Fruit fly (Drosophila melanogaster) whole organism, adult: ENCODE measurements around the gene pes.

Experiments
- CG11617 ChIP-seq: fragments of 200-800 bp; sonication (Bioruptor generic); optimal IDR thresholded peaks from 2 replicates; lab custom pipeline; 2017; ENCODE audit warnings: mild to moderate bottlenecking, missing biosample characterization, missing genetic modification reagents, missing genetic modification characterization
- CG1620 ChIP-seq: fragments of 200-800 bp; sonication (Bioruptor generic); optimal IDR thresholded peaks from 2 replicates; lab custom pipeline; 2016; ENCODE audit warnings: missing biosample characterization, missing genetic modification characterization
- CG33017 ChIP-seq: fragments of 200-800 bp; sonication (Bioruptor generic); optimal IDR thresholded peaks from 2 replicates; lab custom pipeline; 2018; ENCODE audit warnings: missing biosample characterization, mild to moderate bottlenecking, missing genetic modification characterization, moderate library complexity
- CG5204 ChIP-seq: fragments of 200-800 bp; sonication (Bioruptor generic); optimal IDR thresholded peaks from 2 replicates; lab custom pipeline; 2016; ENCODE audit warnings: missing biosample characterization, missing genetic modification characterization
- CG7045 ChIP-seq: fragments of 200-800 bp; sonication (Bioruptor generic); optimal IDR thresholded peaks from 2 replicates; lab custom pipeline; 2017; ENCODE audit warnings: missing biosample characterization, mild to moderate bottlenecking, missing genetic modification characterization
- Clk ChIP-seq: fragments of 200-800 bp; sonication (Bioruptor generic); optimal IDR thresholded peaks from 2 replicates; lab custom pipeline; 2017; ENCODE audit warnings: missing biosample characterization, missing genetic modification characterization
- Crg-1 ChIP-seq: fragments of 200-800 bp; sonication (Bioruptor generic); optimal IDR thresholded peaks from 2 replicates; lab custom pipeline; 2016; ENCODE audit warnings: missing biosample characterization, missing genetic modification characterization
- Hr96 ChIP-seq: fragments of 200-800 bp; sonication (Bioruptor generic); optimal IDR thresholded peaks from 2 replicates; lab custom pipeline; 2016; ENCODE audit warnings: missing biosample characterization, missing genetic modification characterization
- Mnt ChIP-seq: fragments of 200-800 bp; sonication (Bioruptor generic); optimal IDR thresholded peaks from 2 replicates; lab custom pipeline; 2016; ENCODE audit warnings: missing biosample characterization, mild to moderate bottlenecking, missing genetic modification characterization
- kay ChIP-seq: fragments of 200-800 bp; sonication (Bioruptor generic); peaks from one replicate; lab custom pipeline; 2016; ENCODE audit warnings: missing biosample characterization, missing genetic modification characterization, borderline replicate concordance
- ovo ChIP-seq: fragments of 200-800 bp; sonication (Bioruptor generic); optimal IDR thresholded peaks from 2 replicates; lab custom pipeline; 2016; ENCODE audit warnings: missing biosample characterization, missing genetic modification characterization
- tj ChIP-seq: fragments of 200-800 bp; sonication (Bioruptor generic); optimal IDR thresholded peaks from 3 replicates; lab custom pipeline; 2017; ENCODE audit warnings: missing biosample characterization, mild to moderate bottlenecking, missing genetic modification characterization, moderate library complexity
- toe ChIP-seq: fragments of 200-800 bp; sonication (Bioruptor generic); optimal IDR thresholded peaks from 2 replicates; lab custom pipeline; 2016; ENCODE audit warnings: missing biosample characterization, missing genetic modification characterization

DNA sequence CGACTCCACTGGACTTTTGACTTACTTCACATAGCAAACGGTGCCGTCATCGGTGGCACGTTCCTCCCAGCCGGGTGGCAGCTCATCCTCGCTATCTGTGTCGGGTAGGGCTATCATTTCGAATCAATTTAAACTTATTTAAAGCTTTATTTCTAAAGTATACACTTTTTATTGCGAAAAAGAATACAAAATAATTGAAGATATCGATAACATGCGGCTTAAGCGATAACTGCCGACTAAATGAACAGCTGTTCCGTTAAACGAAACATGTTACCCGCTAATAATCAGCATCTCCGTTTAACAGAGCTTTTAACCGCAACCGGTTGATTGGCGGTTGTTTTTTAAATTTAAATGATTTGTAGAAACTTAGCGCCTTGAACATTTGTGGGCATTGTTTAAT, 10.1 kb upstream of the pes start, which contains the start of gene Wwox:
- no peak for TF ChIP-seq CG5204 (GFP tag; lab: Kevin White, UChicago)
- no peak for TF ChIP-seq CG33017 (tag; lab: Kevin White, UChicago)
- TF ChIP-seq CG11617 (GFP tag; lab: Kevin White, UChicago) = no peak
- no peak for TF ChIP-seq CG7045 (GFP tag; lab: Kevin White, UChicago)
- no peak for TF ChIP-seq ovo
- TF ChIP-seq tj (GFP tag; lab: Kevin White, UChicago) = no peak
- TF ChIP-seq kay (GFP tag; lab: Kevin White, UChicago) = peak; percentile 93
- no peak for TF ChIP-seq Clk
- TF ChIP-seq toe = no peak
- no peak for TF ChIP-seq Mnt (GFP tag; lab: Kevin White, UChicago)
- no peak for TF ChIP-seq Crg-1 (GFP tag; lab: Kevin White, UChicago)
- TF ChIP-seq CG1620 (GFP tag; lab: Kevin White, UChicago) = no peak
- no peak for TF ChIP-seq Hr96 (GFP tag; lab: Kevin White, UChicago)
